Fruit fly (Drosophila melanogaster): ENCODE measurements around the gene omd.

omd gene

DNA sequence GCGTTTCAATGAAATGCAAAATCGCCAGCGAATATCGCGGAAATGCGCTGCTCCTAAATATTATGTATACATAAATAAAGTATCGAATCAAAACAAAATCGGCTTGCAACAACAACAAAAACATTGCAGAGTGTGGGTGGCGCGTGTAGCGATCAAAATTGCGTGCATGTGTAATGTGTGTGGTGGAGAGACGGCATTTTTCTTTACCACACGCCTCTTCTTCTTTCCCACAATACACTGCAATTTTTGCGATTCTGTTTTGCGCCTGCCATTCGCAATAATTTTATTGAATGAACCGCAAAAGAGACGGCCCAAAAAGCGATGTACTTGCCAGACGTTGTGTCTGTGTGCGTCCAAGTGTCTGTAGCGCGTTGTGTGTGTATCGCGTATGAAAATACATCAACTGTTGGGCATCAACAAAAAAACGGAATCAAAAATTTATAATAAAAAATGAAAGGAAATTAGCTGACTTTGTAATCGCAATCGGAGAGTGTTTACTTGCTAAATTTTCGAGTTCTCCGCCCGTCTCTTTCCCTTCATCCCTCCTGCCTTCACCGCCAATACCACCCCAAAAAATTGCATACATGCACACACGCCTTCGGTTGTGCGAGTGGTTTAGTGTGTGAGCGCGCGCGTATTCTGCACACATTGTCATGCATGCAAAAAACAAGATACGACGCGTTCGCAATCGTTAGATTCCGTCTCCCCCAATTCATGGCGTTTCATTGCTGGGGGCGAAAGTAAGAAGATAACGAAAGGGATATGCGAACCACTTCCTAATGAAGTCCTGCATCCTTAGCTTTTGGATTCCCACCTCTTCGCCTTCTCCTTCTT lies 2.2 kb downstream of the omd start:
- TF ChIP-seq CG11617 (GFP tag; optimal IDR thresholded peaks at IDR 0.05), result no peak
- TF ChIP-seq CG12768 (GFP tag; optimal IDR thresholded peaks at IDR 0.05), result peak; percentile 23
- TF ChIP-seq tj (GFP tag; optimal IDR thresholded peaks at IDR 0.05), result peak; percentile 94
- no peak for TF ChIP-seq CG7101 (tag; optimal IDR thresholded peaks at IDR 0.05)
- no peak for TF ChIP-seq CG1620 (GFP tag; optimal IDR thresholded peaks at IDR 0.05)
- no peak for TF ChIP-seq kay (GFP tag; ENCODE audit: borderline replicate concordance)
- peak; percentile 54 for TF ChIP-seq Mnt (GFP tag; optimal IDR thresholded peaks at IDR 0.05)
- peak; percentile 81 for TF ChIP-seq cic (GFP tag; optimal IDR thresholded peaks at IDR 0.05)
- no peak for TF ChIP-seq Crg-1 (GFP tag; optimal IDR thresholded peaks at IDR 0.05)
- peak; percentile 18 for TF ChIP-seq pad (GFP tag; optimal IDR thresholded peaks at IDR 0.05)
- no peak for TF ChIP-seq Hr96 (GFP tag; optimal IDR thresholded peaks at IDR 0.05)

DNA sequence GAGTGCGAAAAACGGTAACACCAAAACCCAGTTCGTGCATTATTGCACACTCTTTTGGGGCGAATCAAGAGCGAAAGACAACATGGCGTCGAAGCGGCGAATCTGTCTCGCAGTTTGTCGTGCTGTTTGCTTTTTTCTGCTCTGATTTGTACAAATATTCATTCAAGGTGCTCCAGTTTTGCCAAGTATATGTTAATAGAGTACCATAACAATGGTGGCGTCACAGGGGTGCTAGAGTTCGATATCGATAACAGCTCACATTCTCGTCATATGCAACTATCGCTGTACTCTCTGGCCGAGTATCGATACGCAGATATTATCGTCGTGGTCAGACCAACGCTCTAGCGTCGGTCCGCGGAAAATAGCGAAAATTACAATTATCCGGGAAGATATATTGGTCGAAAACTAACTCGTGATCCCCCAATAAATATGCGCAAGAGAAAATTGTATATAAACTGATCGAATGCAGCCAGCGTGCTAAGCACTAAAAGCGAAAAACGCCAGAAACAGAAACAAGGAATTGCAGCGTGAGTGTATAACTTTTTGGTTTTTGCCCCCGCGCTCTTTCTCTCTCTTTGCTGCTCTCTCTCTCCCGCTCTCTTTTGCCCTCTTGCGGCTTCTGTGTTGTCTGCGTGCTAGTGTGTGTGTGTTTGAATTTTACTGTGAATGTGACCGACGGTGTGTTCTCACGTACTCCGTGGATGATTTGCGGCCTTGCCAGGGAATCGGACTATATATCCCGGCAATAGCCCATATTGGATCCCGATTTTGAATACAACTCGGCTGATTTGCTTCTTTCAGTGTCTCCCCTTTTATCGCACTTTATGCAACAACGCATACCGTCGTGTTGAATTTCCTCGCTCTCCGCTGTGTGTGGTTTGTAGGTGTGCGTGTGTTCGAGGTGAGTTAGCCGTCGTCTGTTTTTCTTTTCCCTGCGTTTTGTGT lies 3.1 kb downstream of the omd start, which contains the start of gene flfl:
TSS of gene flfl (plus strand) at position 298 of the 945 bp plus-strand sequence.
- TF ChIP-seq CG14711 (tag; optimal IDR thresholded peaks at IDR 0.05) (no peak), CG7101 (tag; optimal IDR thresholded peaks at IDR 0.05) (peak; percentile 20), CG5204 (GFP tag; optimal IDR thresholded peaks at IDR 0.05) (peak; percentile 56), kay (GFP tag; ENCODE audit: borderline replicate concordance) (no peak), bab1 (GFP tag; optimal IDR thresholded peaks at IDR 0.05) (peak; percentile 41), toe (GFP tag; optimal IDR thresholded peaks at IDR 0.05) (peak; percentile 56), tj (GFP tag; optimal IDR thresholded peaks at IDR 0.05) (peak; percentile 16), pad (GFP tag; optimal IDR thresholded peaks at IDR 0.05) (peak; percentile 30), ovo (GFP tag; optimal IDR thresholded peaks at IDR 0.05) (peak; percentile 65), CG12768 (GFP tag; optimal IDR thresholded peaks at IDR 0.05) (peak; percentile 39), CG11617 (GFP tag; optimal IDR thresholded peaks at IDR 0.05) (peak; percentile 34), Clk (GFP tag; optimal IDR thresholded peaks at IDR 0.05) (peak; percentile 5), Crg-1 (GFP tag; optimal IDR thresholded peaks at IDR 0.05) (peak; percentile 58), cnc (optimal IDR thresholded peaks at IDR 0.05) (no peak), CG7045 (GFP tag; optimal IDR thresholded peaks at IDR 0.05) (no peak), CG33017 (tag; optimal IDR thresholded peaks at IDR 0.05) (peak; percentile 14), Mnt (GFP tag; optimal IDR thresholded peaks at IDR 0.05) (no peak), Hr96 (GFP tag; optimal IDR thresholded peaks at IDR 0.05) (peak; percentile 43), CG1620 (GFP tag; optimal IDR thresholded peaks at IDR 0.05) (no peak), cic (GFP tag; optimal IDR thresholded peaks at IDR 0.05) (no peak)

DNA sequence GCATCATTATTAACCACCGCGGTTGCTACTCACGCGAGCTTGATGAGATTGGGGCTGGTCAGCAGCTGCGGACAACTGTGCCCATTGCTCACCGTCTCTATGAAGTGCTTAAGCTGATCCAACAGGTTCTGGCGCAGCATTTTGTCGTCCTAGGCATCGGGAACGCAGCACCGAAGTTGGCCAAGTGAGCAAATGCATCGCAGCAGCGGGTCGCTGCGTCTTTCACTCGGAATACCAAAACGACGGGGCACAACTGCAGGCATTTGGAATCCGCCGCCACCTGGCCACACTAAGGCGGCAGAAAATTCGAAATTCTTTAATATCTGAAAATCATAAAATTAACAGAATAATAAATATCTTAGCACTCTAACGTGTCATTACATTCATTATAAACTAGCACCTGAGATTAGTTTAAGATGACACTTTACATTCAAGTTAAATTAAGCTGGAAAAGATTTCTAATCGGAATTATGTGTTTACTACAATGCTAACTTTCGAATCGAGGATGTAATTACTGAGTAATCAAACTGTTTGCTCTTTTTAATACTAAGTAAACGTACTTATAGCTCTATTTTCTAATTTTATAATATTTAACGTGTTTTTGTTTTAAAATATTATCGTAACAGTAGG lies 3.9 kb downstream of the omd start:
- TF ChIP-seq pad (GFP tag; optimal IDR thresholded peaks at IDR 0.05) (no peak), CG5204 (GFP tag; optimal IDR thresholded peaks at IDR 0.05) (no peak), bab1 (GFP tag; optimal IDR thresholded peaks at IDR 0.05) (peak; percentile 6)

DNA sequence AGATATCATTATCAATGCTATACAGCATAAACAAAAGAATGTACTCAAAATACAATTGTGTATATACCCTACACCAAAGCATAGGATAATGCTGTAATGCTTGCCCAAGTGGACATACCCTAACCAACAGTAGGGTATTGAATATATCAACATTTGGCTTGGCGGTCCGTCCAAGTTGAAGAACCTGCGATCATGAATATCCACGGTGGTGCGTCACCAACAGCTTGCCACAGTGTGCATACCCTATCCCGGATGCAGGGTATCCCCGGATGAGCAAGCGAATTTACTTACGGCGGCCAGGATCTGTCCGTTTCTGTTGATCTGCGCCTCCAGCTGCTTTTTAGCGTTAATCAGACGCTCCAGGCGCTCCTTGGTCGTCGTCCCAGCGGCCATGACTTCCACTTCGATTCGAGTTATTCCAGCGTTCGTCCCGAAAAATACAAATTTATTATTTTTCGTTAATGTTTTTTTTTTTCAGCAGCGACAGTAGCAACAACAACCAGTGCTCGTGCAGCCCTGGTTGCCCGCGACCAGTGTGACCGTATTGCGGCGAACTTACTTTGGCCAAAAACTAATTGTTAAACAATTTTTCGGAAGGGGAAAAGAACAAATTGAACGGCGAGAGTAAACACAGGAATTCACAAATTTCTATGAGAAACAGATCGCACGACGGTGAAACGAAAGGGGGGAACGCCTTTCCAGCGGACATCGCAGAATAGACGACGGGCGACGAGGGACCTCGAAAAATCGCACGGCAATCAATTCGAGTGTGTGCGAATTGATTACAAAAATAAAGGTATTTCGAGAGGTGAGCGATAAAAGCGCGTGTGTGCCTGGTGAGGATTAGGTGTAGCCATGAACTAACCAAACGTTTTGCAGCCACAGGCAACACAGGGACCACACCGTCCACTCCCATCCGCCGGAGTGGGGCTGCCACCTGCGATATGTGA lies 10.6 kb downstream of the omd start, which contains the start of the genes Lkb1 and CG9588:
TSS of gene Lkb1 (plus strand) at position 413 of the 950 bp plus-strand sequence.
TSS of gene CG9588 (minus strand) at position 545 of the 950 bp plus-strand sequence.
- TF ChIP-seq CG7101 (tag; optimal IDR thresholded peaks at IDR 0.05) (peak; percentile 13), CG33017 (tag; optimal IDR thresholded peaks at IDR 0.05) (no peak), Crg-1 (GFP tag; optimal IDR thresholded peaks at IDR 0.05) (no peak), Hr96 (GFP tag; optimal IDR thresholded peaks at IDR 0.05) (peak; percentile 19), kay (GFP tag; ENCODE audit: borderline replicate concordance) (no peak), CG12768 (GFP tag; optimal IDR thresholded peaks at IDR 0.05) (peak; percentile 30), toe (GFP tag; optimal IDR thresholded peaks at IDR 0.05) (no peak), CG1620 (GFP tag; optimal IDR thresholded peaks at IDR 0.05) (no peak), tj (GFP tag; optimal IDR thresholded peaks at IDR 0.05) (peak; percentile 12), pad (GFP tag; optimal IDR thresholded peaks at IDR 0.05) (peak; percentile 95), bab1 (GFP tag; optimal IDR thresholded peaks at IDR 0.05) (peak; percentile 21), cic (GFP tag; optimal IDR thresholded peaks at IDR 0.05) (no peak), CG7045 (GFP tag; optimal IDR thresholded peaks at IDR 0.05) (peak; percentile 21), Mnt (GFP tag; optimal IDR thresholded peaks at IDR 0.05) (peak; percentile 37), CG14711 (tag; optimal IDR thresholded peaks at IDR 0.05) (peak; percentile 15), Clk (GFP tag; optimal IDR thresholded peaks at IDR 0.05) (no peak), CG11617 (GFP tag; optimal IDR thresholded peaks at IDR 0.05) (peak; percentile 33), CG5204 (GFP tag; optimal IDR thresholded peaks at IDR 0.05) (no peak), cnc (optimal IDR thresholded peaks at IDR 0.05) (peak in 1 of 2 experiments; percentile 31), ovo (GFP tag; optimal IDR thresholded peaks at IDR 0.05) (no peak)
